Worm (Caenorhabditis elegans): ENCODE measurements around the gene Y45G12B.3.

Gene Y45G12B.3

ce11 chrV:2677648-2678047 lies 18.4 kb downstream of the Y45G12B.3 start:
- TF ChIP-seq unc-55 (GFP tag; optimal IDR thresholded peaks at IDR 0.05): peak; percentile 28
- no peak for TF ChIP-seq zag-1 (tag; optimal IDR thresholded peaks at IDR 0.05)

- TF ChIP-seq blmp-1 (tag; optimal IDR thresholded peaks at IDR 0.05; ENCODE audit: insufficient read depth): peak; percentile 90
- peak; percentile 10 for TF ChIP-seq nhr-25 (tag; optimal IDR thresholded peaks at IDR 0.05)
- no peak for TF ChIP-seq zag-1 (tag; optimal IDR thresholded peaks at IDR 0.05)
These were observed 20.4 kb downstream of the Y45G12B.3 start for ce11 chrV:2675692-2676091.

ce11 chrV:2673807-2674206 lies 22.2 kb downstream of the Y45G12B.3 start:
- no peak for TF ChIP-seq ztf-1 (GFP tag; conservative IDR thresholded peaks at IDR 0.05)
- TF ChIP-seq sma-9 (GFP tag; optimal IDR thresholded peaks at IDR 0.05): peak; percentile 4
- no peak for TF ChIP-seq sma-9 (tag; optimal IDR thresholded peaks at IDR 0.05)
- TF ChIP-seq alr-1 (tag; optimal IDR thresholded peaks at IDR 0.05): no peak
- peak; percentile 17 for TF ChIP-seq fos-1 (tag; optimal IDR thresholded peaks at IDR 0.05)
- peak; percentile 57 for TF ChIP-seq nhr-129 (tag; optimal IDR thresholded peaks at IDR 0.05)
- TF ChIP-seq snpc-4 (tag; optimal IDR thresholded peaks at IDR 0.05): no peak
- no peak for TF ChIP-seq Y55F3AM.14 (GFP tag; optimal IDR thresholded peaks at IDR 0.05)
- no peak for TF ChIP-seq nhr-21 (tag; optimal IDR thresholded peaks at IDR 0.05)
- TF ChIP-seq sem-4 (tag; optimal IDR thresholded peaks at IDR 0.05): no peak
- peak; percentile 15 for TF ChIP-seq unc-55 (GFP tag; optimal IDR thresholded peaks at IDR 0.05)
- TF ChIP-seq mab-5 (tag; optimal IDR thresholded peaks at IDR 0.05): no peak
- no peak for TF ChIP-seq aly-2 (tag; optimal IDR thresholded peaks at IDR 0.05)
- TF ChIP-seq sma-3 (GFP tag; optimal IDR thresholded peaks at IDR 0.05): no peak
- peak in 1 of 2 experiments; percentile 41 for TF ChIP-seq lsy-2 (tag; optimal IDR thresholded peaks at IDR 0.05)
- TF ChIP-seq nhr-6 (tag; optimal IDR thresholded peaks at IDR 0.05): no peak
- TF ChIP-seq ceh-16 (tag; optimal IDR thresholded peaks at IDR 0.05): no peak
- no peak for TF ChIP-seq ztf-11 (tag; optimal IDR thresholded peaks at IDR 0.05)
- TF ChIP-seq mdl-1 (tag; optimal IDR thresholded peaks at IDR 0.05): no peak
- TF ChIP-seq C34F6.9 (tag; optimal IDR thresholded peaks at IDR 0.05): peak; percentile 5
- TF ChIP-seq egl-27 (tag; optimal IDR thresholded peaks at IDR 0.05): no peak
- TF ChIP-seq blmp-1 (tag; optimal IDR thresholded peaks at IDR 0.05; ENCODE audit: insufficient read depth): no peak
- no peak for TF ChIP-seq R02D3.7 (tag; optimal IDR thresholded peaks at IDR 0.05)
- TF ChIP-seq nhr-10 (tag; optimal IDR thresholded peaks at IDR 0.05): no peak
- peak; percentile 57 for TF ChIP-seq lin-13 (GFP tag; optimal IDR thresholded peaks at IDR 0.05)
- TF ChIP-seq nhr-12 (tag; optimal IDR thresholded peaks at IDR 0.05): no peak
- TF ChIP-seq gmeb-1 (tag; optimal IDR thresholded peaks at IDR 0.05): peak; percentile 18
- TF ChIP-seq F13H6.1 (tag; optimal IDR thresholded peaks at IDR 0.05): peak; percentile 30
- TF ChIP-seq lin-11 (tag; optimal IDR thresholded peaks at IDR 0.05): no peak
- no peak for TF ChIP-seq ceh-82 (tag; optimal IDR thresholded peaks at IDR 0.05)
- TF ChIP-seq elt-3 (tag; optimal IDR thresholded peaks at IDR 0.05): no peak
- TF ChIP-seq elt-1 (tag; optimal IDR thresholded peaks at IDR 0.05): no peak
- no peak for TF ChIP-seq zag-1 (tag; optimal IDR thresholded peaks at IDR 0.05)
- TF ChIP-seq nhr-237 (tag; optimal IDR thresholded peaks at IDR 0.05): no peak
- TF ChIP-seq ama-1 (optimal IDR thresholded peaks at IDR 0.05): no peak
- TF ChIP-seq crh-2 (tag; optimal IDR thresholded peaks at IDR 0.05): peak; percentile 31
- no peak for TF ChIP-seq nhr-23 (tag; optimal IDR thresholded peaks at IDR 0.05)
- TF ChIP-seq nhr-77 (tag; optimal IDR thresholded peaks at IDR 0.05): no peak
- no peak for TF ChIP-seq nhr-25 (tag; optimal IDR thresholded peaks at IDR 0.05)
- no peak for TF ChIP-seq ztf-4 (tag; optimal IDR thresholded peaks at IDR 0.05)

- peak; percentile 23 for TF ChIP-seq egl-27 (tag; optimal IDR thresholded peaks at IDR 0.05)
- no peak for TF ChIP-seq elt-1 (tag; optimal IDR thresholded peaks at IDR 0.05)
- TF ChIP-seq alr-1 (tag; optimal IDR thresholded peaks at IDR 0.05): no peak
- TF ChIP-seq nhr-10 (tag; optimal IDR thresholded peaks at IDR 0.05): no peak
- TF ChIP-seq nhr-23 (tag; optimal IDR thresholded peaks at IDR 0.05): no peak
- peak; percentile 43 for TF ChIP-seq zag-1 (tag; optimal IDR thresholded peaks at IDR 0.05)
- TF ChIP-seq fos-1 (tag; optimal IDR thresholded peaks at IDR 0.05): peak; percentile 52
- peak; percentile 84 for TF ChIP-seq gmeb-1 (tag; optimal IDR thresholded peaks at IDR 0.05)
- peak; percentile 75 for TF ChIP-seq nhr-129 (tag; optimal IDR thresholded peaks at IDR 0.05)
- TF ChIP-seq sma-3 (GFP tag; optimal IDR thresholded peaks at IDR 0.05): peak; percentile 75
- no peak for TF ChIP-seq sem-4 (tag; optimal IDR thresholded peaks at IDR 0.05)
- TF ChIP-seq lin-39 (tag; optimal IDR thresholded peaks at IDR 0.05): no peak
- TF ChIP-seq ceh-82 (tag; optimal IDR thresholded peaks at IDR 0.05): no peak
- no peak for TF ChIP-seq nhr-12 (tag; optimal IDR thresholded peaks at IDR 0.05)
- peak; percentile 65 for TF ChIP-seq sma-9 (GFP tag; optimal IDR thresholded peaks at IDR 0.05)
- TF ChIP-seq sma-9 (tag; optimal IDR thresholded peaks at IDR 0.05): no peak
- peak; percentile 52 for TF ChIP-seq nhr-25 (tag; optimal IDR thresholded peaks at IDR 0.05)
- peak; percentile 82 for TF ChIP-seq crh-2 (tag; optimal IDR thresholded peaks at IDR 0.05)
- peak; percentile 87 for TF ChIP-seq nhr-11 (tag; optimal IDR thresholded peaks at IDR 0.05)
- TF ChIP-seq ztf-11 (tag; optimal IDR thresholded peaks at IDR 0.05): no peak
- peak; percentile 89 for TF ChIP-seq lin-13 (GFP tag; optimal IDR thresholded peaks at IDR 0.05)
- no peak for TF ChIP-seq lin-11 (tag; optimal IDR thresholded peaks at IDR 0.05)
- peak; percentile 43 for TF ChIP-seq nhr-21 (tag; optimal IDR thresholded peaks at IDR 0.05)
- TF ChIP-seq mbf-1 (tag; optimal IDR thresholded peaks at IDR 0.05): no peak
- no peak for TF ChIP-seq ZK546.5 (tag; optimal IDR thresholded peaks at IDR 0.05)
- no peak for TF ChIP-seq nhr-237 (tag; optimal IDR thresholded peaks at IDR 0.05)
- TF ChIP-seq elt-3 (tag; optimal IDR thresholded peaks at IDR 0.05): no peak
- no peak for TF ChIP-seq unc-39 (tag; optimal IDR thresholded peaks at IDR 0.05)
- TF ChIP-seq ztf-1 (GFP tag; conservative IDR thresholded peaks at IDR 0.05): no peak
- TF ChIP-seq F13H6.1 (tag; optimal IDR thresholded peaks at IDR 0.05): peak; percentile 71
- TF ChIP-seq mab-5 (tag; optimal IDR thresholded peaks at IDR 0.05): peak; percentile 94
- no peak for TF ChIP-seq ztf-4 (tag; optimal IDR thresholded peaks at IDR 0.05)
- TF ChIP-seq nhr-6 (tag; optimal IDR thresholded peaks at IDR 0.05): peak; percentile 22
- TF ChIP-seq ama-1 (optimal IDR thresholded peaks at IDR 0.05): no peak
These were observed 23.5 kb downstream of the Y45G12B.3 start, which contains the start of gene W02G9.3 for ce11 chrV:2672603-2673002. Gene W02G9.3, plus strand, starts transcription at chrV:2672986.
